Fruit fly (Drosophila melanogaster) whole organism, wandering third instar larva: ENCODE measurements around the gene BBS5.

Experiments used
- Abd-B ChIP-seq: fragments of >200 bp; optimal IDR thresholded peaks from 2 replicates; lab custom pipeline; 2017; ENCODE audit warnings: missing biosample characterization, missing genetic modification characterization
- CG9705 ChIP-seq: fragments of 200-800 bp; sonication (Bioruptor generic); optimal IDR thresholded peaks from 2 replicates; lab custom pipeline; 2018; ENCODE audit warnings: missing biosample characterization, mild to moderate bottlenecking, missing genetic modification characterization
- Dfd ChIP-seq: fragments of >200 bp; optimal IDR thresholded peaks from 2 replicates; lab custom pipeline; 2017; ENCODE audit warnings: missing biosample characterization, missing genetic modification characterization
- Dif ChIP-seq: fragments of 200-275, 200-300 bp; sonication (Bioruptor generic); optimal IDR thresholded peaks from 2 replicates; lab custom pipeline; 2018; ENCODE audit warnings: missing biosample characterization, missing genetic modification characterization; ENCODE audit not compliant: partially characterized antibody
- HLH106 ChIP-seq: fragments of 200-800 bp; optimal IDR thresholded peaks from 3 replicates; lab custom pipeline; 2019; ENCODE audit warnings: missing biosample characterization, mild to moderate bottlenecking, missing genetic modification characterization, moderate library complexity
- Hnf4 ChIP-seq: fragments of 200-800 bp; sonication (Bioruptor generic); optimal IDR thresholded peaks from 2 replicates; lab custom pipeline; 2016; ENCODE audit warnings: missing biosample characterization, mild to moderate bottlenecking, missing genetic modification characterization
- N ChIP-seq: fragments of >200 bp; optimal IDR thresholded peaks from 2 replicates; lab custom pipeline; 2018; ENCODE audit warnings: missing biosample characterization, missing external identifiers, missing genetic modification characterization
- OdsH ChIP-seq: fragments of 200-800 bp; sonication (Bioruptor generic); optimal IDR thresholded peaks from 2 replicates; lab custom pipeline; 2016; ENCODE audit warnings: missing biosample characterization, mild to moderate bottlenecking, missing genetic modification characterization
- Sp1 ChIP-seq: fragments of 200-800 bp; sonication (Bioruptor generic); optimal IDR thresholded peaks from 3 replicates; lab custom pipeline; 2019; ENCODE audit warnings: missing biosample characterization, mild to moderate bottlenecking, missing genetic modification characterization, moderate library complexity
- Vsx2 ChIP-seq: fragments of 200-300, 225-300 bp; sonication (Bioruptor generic); optimal IDR thresholded peaks from 2 replicates; lab custom pipeline; 2018; ENCODE audit warnings: missing biosample characterization, missing genetic modification characterization; ENCODE audit not compliant: partially characterized antibody
- ey ChIP-seq: fragments of 200-800 bp; sonication (Bioruptor generic); optimal IDR thresholded peaks from 2 replicates; lab custom pipeline; 2016; ENCODE audit warnings: missing biosample characterization, missing genetic modification characterization
- pan ChIP-seq: fragments of >200 bp; optimal IDR thresholded peaks from 2 replicates; lab custom pipeline; 2017
- tai ChIP-seq: sonication (Bioruptor generic); optimal IDR thresholded peaks from 2 replicates; lab custom pipeline; 2016; ENCODE audit warnings: missing biosample characterization, missing genetic modification characterization
- usp ChIP-seq: fragments of >200 bp; optimal IDR thresholded peaks from 2 replicates; lab custom pipeline; 2017; ENCODE audit warnings: missing biosample characterization, missing genetic modification characterization

dm6 chr3R:4771319-4771718 lies 44.8 kb upstream of the BBS5 start:
- no peak for TF ChIP-seq Vsx2 (GFP tag; lab: Kevin White, UChicago)
- TF ChIP-seq Sp1 (GFP tag; lab: Kevin White, UChicago) = no peak
- TF ChIP-seq HLH106 (tag; lab: Kevin White, UChicago) = no peak
- no peak for TF ChIP-seq ey (GFP tag; lab: Kevin White, UChicago)
- TF ChIP-seq Abd-B (GFP tag; lab: Kevin White, UChicago) = no peak
- no peak for TF ChIP-seq usp
- no peak for TF ChIP-seq Hnf4 (GFP tag; lab: Kevin White, UChicago)
- TF ChIP-seq Dif (GFP tag; lab: Kevin White, UChicago) = no peak
- TF ChIP-seq pan (lab: Kevin White, UChicago) = no peak
- TF ChIP-seq Dfd (GFP tag; lab: Kevin White, UChicago) = no peak
- peak; percentile 39 for TF ChIP-seq OdsH (GFP tag; lab: Kevin White, UChicago)
- no peak for TF ChIP-seq N (GFP tag; lab: Kevin White, UChicago)
- TF ChIP-seq CG9705 (GFP tag; lab: Kevin White, UChicago) = no peak
- TF ChIP-seq tai (GFP tag; lab: Kevin White, UChicago) = no peak
